Fruit fly (Drosophila melanogaster) whole organism, embryonic: ENCODE measurements around the gene Try29F.

ENCODE experiments used
- Antp ChIP-seq: fragments of 200-800 bp; sonication (Bioruptor generic); optimal IDR thresholded peaks from 3 replicates; lab custom pipeline; 2016; ENCODE audit warnings: missing biosample characterization, missing genetic modification characterization
- Bteb2 ChIP-seq: fragments of 200-800 bp; sonication (Bioruptor generic); optimal IDR thresholded peaks from 2 replicates; lab custom pipeline; 2016; ENCODE audit warnings: missing biosample characterization, missing genetic modification characterization
- CG10321 ChIP-seq: fragments of 200-800 bp; sonication (Bioruptor generic); IDR thresholded peaks from 2 replicates; pipeline ENCODE4 v1.3.6; 2022; ENCODE audit warnings: missing biosample characterization, missing genetic modification characterization
- CG11504 ChIP-seq: fragments of 200-800 bp; sonication (Bioruptor generic); optimal IDR thresholded peaks from 3 replicates; lab custom pipeline; 2019; ENCODE audit warnings: missing biosample characterization, mild to moderate bottlenecking, missing genetic modification characterization, moderate library complexity
- CG11695 ChIP-seq: fragments of 200-800 bp; sonication (Bioruptor generic); IDR thresholded peaks from 3 replicates; pipeline ENCODE4 v1.3.6; 2022; ENCODE audit warnings: missing biosample characterization, missing genetic modification characterization
- CG12104 ChIP-seq: fragments of 200-800 bp; sonication (Bioruptor generic); optimal IDR thresholded peaks from 3 replicates; lab custom pipeline; 2016; ENCODE audit warnings: missing biosample characterization, missing genetic modification characterization
- CG12155 ChIP-seq: fragments of 200-800 bp; sonication (Bioruptor generic); optimal IDR thresholded peaks from 3 replicates; lab custom pipeline; 2016; ENCODE audit warnings: missing biosample characterization, missing genetic modification characterization
- CG12769 ChIP-seq: fragments of 200-800 bp; sonication (Bioruptor generic); optimal IDR thresholded peaks from 2 replicates; lab custom pipeline; 2019; ENCODE audit warnings: missing biosample characterization, mild to moderate bottlenecking, missing genetic modification characterization, moderate library complexity
- CG13287 ChIP-seq: fragments of 200-800 bp; sonication (Bioruptor generic); IDR thresholded peaks from 2 replicates; pipeline ENCODE4 v1.3.6; 2022; ENCODE audit warnings: missing biosample characterization, missing genetic modification characterization; ENCODE audit not compliant: partially characterized antibody
- CG13296 ChIP-seq: fragments of 200-800 bp; sonication (Bioruptor generic); optimal IDR thresholded peaks from 3 replicates; lab custom pipeline; 2018; ENCODE audit warnings: missing biosample characterization, mild to moderate bottlenecking, missing genetic modification characterization
- CG14014 ChIP-seq: fragments of 200-800 bp; sonication (Bioruptor generic); IDR thresholded peaks from 2 replicates; pipeline ENCODE4 v1.3.6; 2022; ENCODE audit warnings: missing biosample characterization, missing genetic modification characterization
- CG14965 ChIP-seq: fragments of 200-800 bp; sonication (Bioruptor generic); optimal IDR thresholded peaks from 2 replicates; lab custom pipeline; 2016; ENCODE audit warnings: missing biosample characterization, missing genetic modification characterization, borderline replicate concordance
- CG1647 ChIP-seq: fragments of 200-800 bp; sonication (Bioruptor generic); optimal IDR thresholded peaks from 3 replicates; lab custom pipeline; 2016; ENCODE audit warnings: missing biosample characterization, missing genetic modification characterization
- CG18599 ChIP-seq: fragments of 200-800 bp; sonication (Bioruptor generic); optimal IDR thresholded peaks from 3 replicates; lab custom pipeline; 2017; ENCODE audit warnings: missing biosample characterization, missing genetic modification characterization, mild to moderate bottlenecking, moderate library complexity, missing genetic modification reagents
- CG2120 ChIP-seq: fragments of 200-800 bp; sonication (Bioruptor generic); optimal IDR thresholded peaks from 3 replicates; lab custom pipeline; 2016; ENCODE audit warnings: missing biosample characterization, missing genetic modification characterization
- CG2199 ChIP-seq: fragments of 200-800 bp; sonication (Bioruptor generic); IDR thresholded peaks from 3 replicates; pipeline ENCODE4 v1.3.6; 2022; ENCODE audit warnings: missing biosample characterization, missing genetic modification characterization
- CG2678 ChIP-seq: fragments of 200-800 bp; sonication (Bioruptor generic); optimal IDR thresholded peaks from 3 replicates; lab custom pipeline; 2019; ENCODE audit warnings: missing biosample characterization, mild to moderate bottlenecking, missing genetic modification characterization, moderate library complexity
- CG32532 ChIP-seq: fragments of 200-800 bp; sonication (Bioruptor generic); IDR thresholded peaks from 2 replicates; pipeline ENCODE4 v1.3.6; 2022; ENCODE audit warnings: missing biosample characterization, missing genetic modification characterization
- CG3847 ChIP-seq: fragments of 200-800 bp; sonication (Bioruptor generic); IDR thresholded peaks from 2 replicates; pipeline ENCODE4 v1.3.6; 2022; ENCODE audit warnings: missing biosample characterization, missing genetic modification characterization
- CG3995 ChIP-seq: fragments of 200-800 bp; sonication (Bioruptor generic); optimal IDR thresholded peaks from 3 replicates; lab custom pipeline; 2016; ENCODE audit warnings: missing biosample characterization, missing genetic modification characterization
- CG5245 ChIP-seq: fragments of 200-800 bp; sonication (Bioruptor generic); optimal IDR thresholded peaks from 3 replicates; lab custom pipeline; 2016; ENCODE audit warnings: missing biosample characterization, missing genetic modification characterization
- CG5953 ChIP-seq: fragments of 200-800 bp; sonication (Bioruptor generic); IDR thresholded peaks from 2 replicates; pipeline ENCODE4 v1.3.6; 2022; ENCODE audit warnings: missing biosample characterization, missing genetic modification characterization
- CG8290 ChIP-seq, 3 experiments: fragments of 200-800 bp; sonication (Bioruptor generic); optimal IDR thresholded peaks; 2 replicates each; lab custom pipeline; 2016 to 2019; ENCODE audit warnings: missing biosample characterization in 3 of 3, missing genetic modification characterization in 3 of 3, mild to moderate bottlenecking in 2 of 3, moderate library complexity in 1 of 3
- Dbx ChIP-seq: fragments of 200-800 bp; sonication (Bioruptor generic); IDR thresholded peaks from 3 replicates; pipeline ENCODE4 v1.3.6; 2022; ENCODE audit warnings: missing biosample characterization, missing genetic modification characterization
- Med ChIP-seq: fragments of 200-800 bp; sonication (Bioruptor generic); peaks from one replicate; lab custom pipeline; 2016; ENCODE audit warnings: missing biosample characterization, missing genetic modification characterization, mild to moderate bottlenecking, inconsistent platforms, moderate library complexity
- Pdp1 ChIP-seq, 2 experiments: fragments of 200-800 bp; sonication (Bioruptor generic); optimal IDR thresholded peaks; 3 replicates each; lab custom pipeline; 2016; ENCODE audit warnings: missing biosample characterization in 2 of 2, missing genetic modification characterization in 2 of 2, mild to moderate bottlenecking in 1 of 2, moderate library complexity in 1 of 2
- Rfx ChIP-seq: fragments of 200-800 bp; sonication (Bioruptor generic); IDR thresholded peaks from 2 replicates; pipeline ENCODE4 v1.3.6; 2022; ENCODE audit warnings: missing biosample characterization, missing genetic modification characterization
- Scr ChIP-seq: fragments of 200-800 bp; sonication (Bioruptor generic); IDR thresholded peaks from 2 replicates; pipeline ENCODE4 v1.3.6; 2022; ENCODE audit warnings: missing biosample characterization, missing genetic modification characterization; ENCODE audit not compliant: partially characterized antibody
- br ChIP-seq: fragments of >200 bp; optimal IDR thresholded peaks from 2 replicates; lab custom pipeline; 2017
- corto ChIP-seq: fragments of 200-800 bp; sonication (Bioruptor generic); optimal IDR thresholded peaks from 2 replicates; lab custom pipeline; 2016; ENCODE audit warnings: missing biosample characterization, mild to moderate bottlenecking, missing genetic modification characterization, moderate library complexity
- dpn ChIP-seq, 2 experiments: fragments of 200-800 bp; sonication (Bioruptor generic); optimal IDR thresholded peaks; 3 replicates each; lab custom pipeline; 2016; ENCODE audit warnings: missing biosample characterization in 2 of 2, missing genetic modification characterization in 2 of 2
- eve ChIP-seq, 2 experiments: fragments of >200 bp; optimal IDR thresholded peaks; 2 replicates each; lab custom pipeline; 2017; ENCODE audit warnings: missing biosample characterization in 2 of 2, missing genetic modification characterization in 2 of 2
- grau ChIP-seq: fragments of 200-800 bp; optimal IDR thresholded peaks from 3 replicates; lab custom pipeline; 2019; ENCODE audit warnings: missing biosample characterization, mild to moderate bottlenecking, missing genetic modification characterization, moderate library complexity
- grn ChIP-seq: fragments of 200-800 bp; sonication (Bioruptor generic); optimal IDR thresholded peaks from 3 replicates; lab custom pipeline; 2017; ENCODE audit warnings: missing biosample characterization, missing genetic modification characterization
- her ChIP-seq: fragments of 200-800 bp; sonication (Bioruptor generic); optimal IDR thresholded peaks from 2 replicates; lab custom pipeline; 2016; ENCODE audit warnings: missing biosample characterization, missing genetic modification characterization
- lab ChIP-seq: fragments of 200-800 bp; sonication (Bioruptor generic); optimal IDR thresholded peaks from 3 replicates; lab custom pipeline; 2017; ENCODE audit warnings: missing biosample characterization, missing genetic modification characterization, mild to moderate bottlenecking, moderate library complexity, missing genetic modification reagents
- lilli ChIP-seq: fragments of 200-800 bp; sonication (Bioruptor generic); optimal IDR thresholded peaks from 3 replicates; lab custom pipeline; 2016; ENCODE audit warnings: missing biosample characterization, missing genetic modification characterization
- mirr ChIP-seq: fragments of 200-800 bp; sonication (Bioruptor generic); optimal IDR thresholded peaks from 3 replicates; lab custom pipeline; 2018; ENCODE audit warnings: missing biosample characterization, mild to moderate bottlenecking, missing genetic modification characterization
- otp ChIP-seq: fragments of 200-800 bp; sonication (Bioruptor generic); IDR thresholded peaks from 3 replicates; pipeline ENCODE4, ENCODE4 v1.3.6; 2022; ENCODE audit warnings: missing biosample characterization, missing genetic modification characterization
- row ChIP-seq: fragments of 200-800 bp; sonication (Bioruptor generic); IDR thresholded peaks from 3 replicates; pipeline ENCODE4 v1.3.6; 2022; ENCODE audit warnings: missing biosample characterization, missing genetic modification characterization
- sens ChIP-seq: fragments of 200-800 bp; sonication (Bioruptor generic); peaks from one replicate; lab custom pipeline; 2016; ENCODE audit warnings: missing biosample characterization, missing genetic modification characterization
- slbo ChIP-seq: fragments of 200-800 bp; sonication (Bioruptor generic); IDR thresholded peaks from 2 replicates; pipeline ENCODE4 v1.3.6; 2022; ENCODE audit warnings: missing biosample characterization, missing genetic modification characterization
- so ChIP-seq: fragments of 200-800 bp; sonication (Bioruptor generic); IDR thresholded peaks from 3 replicates; pipeline ENCODE4 v1.3.6; 2022; ENCODE audit warnings: missing biosample characterization, missing genetic modification characterization
- ttk ChIP-seq: fragments of 200-800 bp; sonication (Bioruptor generic); IDR thresholded peaks from 2 replicates; pipeline ENCODE4 v2.1.2; 2022; ENCODE audit warnings: missing biosample characterization, missing genetic modification characterization
- unpg ChIP-seq: fragments of 200-800 bp; sonication (Bioruptor generic); optimal IDR thresholded peaks from 3 replicates; lab custom pipeline; 2018; ENCODE audit warnings: missing biosample characterization, mild to moderate bottlenecking, missing genetic modification characterization, moderate library complexity
- wdn ChIP-seq: fragments of 200-800 bp; sonication (Bioruptor generic); IDR thresholded peaks from 2 replicates; pipeline ENCODE4 v1.3.6; 2022; ENCODE audit warnings: missing biosample characterization, missing genetic modification characterization

Try29F gene

dm6 chr2L:8952194-8953037, 45.9 kb upstream of the Try29F start (continued):
- TF ChIP-seq Antp (GFP tag; lab: Kevin White, UChicago) (peak; percentile 49), row (peak; percentile 82), CG1647 (no peak), unpg (peak; percentile 42), Bteb2 (GFP tag; lab: Kevin White, UChicago) (no peak), CG12104 (GFP tag; lab: Kevin White, UChicago) (no peak), CG14965 (GFP tag; lab: Kevin White, UChicago) (no peak), ttk (GFP tag; lab: Robert Waterston, UW) (peak; percentile 49), Scr (GFP tag; lab: Robert Waterston, UW) (peak; percentile 51; the same call in 1 of the 2 replicates)

dm6 chr2L:8955597-8956335, 42.6 kb upstream of the Try29F start:
- TF ChIP-seq CG14014 (GFP tag; lab: Robert Waterston, UW) (peak; percentile 17; the same call in 1 of the 2 replicates), Dbx (GFP tag; lab: Robert Waterston, UW) (peak; percentile 21; the same call in 1 of the 3 replicates), CG13287 (GFP tag; lab: Robert Waterston, UW) (no peak), corto (GFP tag; lab: Kevin White, UChicago) (no peak), slbo (GFP tag; lab: Robert Waterston, UW) (peak; percentile 53), CG11695 (peak; percentile 42; the same call in 1 of the 3 replicates), eve (GFP tag; optimal IDR thresholded peaks at IDR 0.05; lab: Kevin White, UChicago) (no peak), Med (GFP tag; lab: Kevin White, UChicago) (peak; percentile 73), lilli (GFP tag; lab: Kevin White, UChicago) (peak; percentile 2), so (peak; percentile 14; the same call in 1 of the 3 replicates), her (GFP tag; lab: Kevin White, UChicago) (peak; percentile 4), otp (GFP tag; lab: Robert Waterston, UW) (0 out of 3 replicates have a peak, but pooled peaks have one; percentile 18), CG11504 (peak; percentile 16), lab (peak; percentile 3), CG18599 (GFP tag; lab: Kevin White, UChicago) (peak; percentile 38), CG8290 (GFP tag; optimal IDR thresholded peaks at IDR 0.05; lab: Kevin White, UChicago) (no peak), CG8290 (tag; optimal IDR thresholded peaks at IDR 0.05; lab: Kevin White, UChicago) (peak in 1 of 2 experiments; percentile 60), CG12769 (tag; lab: Kevin White, UChicago) (peak; percentile 40), CG5245 (GFP tag; lab: Kevin White, UChicago) (no peak), Pdp1 (GFP tag; optimal IDR thresholded peaks at IDR 0.05; lab: Kevin White, UChicago) (peak in 1 of 2 experiments; percentile 15), wdn (GFP tag; lab: Robert Waterston, UW) (peak; percentile 19; the same call in 1 of the 2 replicates), sens (GFP tag; lab: Kevin White, UChicago) (peak; percentile 19), dpn (GFP tag; optimal IDR thresholded peaks at IDR 0.05; lab: Kevin White, UChicago) (no peak), CG2199 (GFP tag; lab: Robert Waterston, UW) (no peak), br (lab: Kevin White, UChicago) (no peak), CG5953 (GFP tag; lab: Robert Waterston, UW) (no peak), CG3995 (GFP tag; lab: Kevin White, UChicago) (peak; percentile 25), mirr (peak; percentile 37), CG10321 (GFP tag; lab: Robert Waterston, UW) (0 out of 2 replicates have a peak, but pooled peaks have one; percentile 22), row (peak; percentile 38; the same call in 2 of the 3 replicates), CG2120 (GFP tag; lab: Kevin White, UChicago) (peak; percentile 27), Rfx (peak; percentile 7; the same call in 1 of the 2 replicates), CG3847 (0 out of 2 replicates have a peak, but pooled peaks have one; percentile 26), CG2678 (tag; lab: Kevin White, UChicago) (peak; percentile 29), grn (GFP tag; lab: Kevin White, UChicago) (peak; percentile 34), grau (tag; lab: Kevin White, UChicago) (peak; percentile 29), CG13296 (GFP tag; lab: Kevin White, UChicago) (peak; percentile 26), CG32532 (peak; percentile 46; the same call in 1 of the 2 replicates), CG12155 (peak; percentile 9)
